Fruit fly (Drosophila melanogaster): Measurements from ENCODE around the gene Traf6.

Gene Traf6

dm6 chrX:8114476-8115342 lies 42.5 kb downstream of the Traf6 start:
- TF ChIP-seq Sox15 (GFP tag; optimal IDR thresholded peaks at IDR 0.05) (no peak), CG31627 (GFP tag; optimal IDR thresholded peaks at IDR 0.05) (peak; percentile 31), salr (GFP tag; optimal IDR thresholded peaks at IDR 0.05) (no peak), CG34406 (GFP tag; optimal IDR thresholded peaks at IDR 0.05) (no peak), Sox102F (GFP tag; optimal IDR thresholded peaks at IDR 0.05) (peak; percentile 7), Hr38 (GFP tag; optimal IDR thresholded peaks at IDR 0.05) (no peak), CG6276 (GFP tag; optimal IDR thresholded peaks at IDR 0.05) (no peak), CG3919 (GFP tag; optimal IDR thresholded peaks at IDR 0.05) (peak; percentile 18), eg (GFP tag; IDR thresholded peaks at IDR 0.05) (peak; percentile 56), CG6163 (GFP tag; IDR thresholded peaks at IDR 0.05) (peak; percentile 28; the same call in 1 of the 3 replicates), Gug (GFP tag; IDR thresholded peaks at IDR 0.05) (no peak), svp (GFP tag) (no peak), CG6792 (GFP tag; optimal IDR thresholded peaks at IDR 0.05) (no peak), fkh (GFP tag; optimal IDR thresholded peaks at IDR 0.05) (peak; percentile 37), fd85E (GFP tag; optimal IDR thresholded peaks at IDR 0.05) (no peak), Eip78C (GFP tag) (no peak), CG7368 (GFP tag; optimal IDR thresholded peaks at IDR 0.05) (no peak), CG8119 (GFP tag; IDR thresholded peaks at IDR 0.05) (no peak), Sox14 (GFP tag; optimal IDR thresholded peaks at IDR 0.05) (no peak), CG6854 (GFP tag; optimal IDR thresholded peaks at IDR 0.05) (no peak), CG16779 (tag; optimal IDR thresholded peaks at IDR 0.05) (no peak), Eip93F (GFP tag; optimal IDR thresholded peaks at IDR 0.05) (no peak), Hr4 (GFP tag; optimal IDR thresholded peaks at IDR 0.05) (no peak), CG11294 (GFP tag; IDR thresholded peaks at IDR 0.05) (no peak), spab (GFP tag; optimal IDR thresholded peaks at IDR 0.05) (no peak), Met (GFP tag; optimal IDR thresholded peaks at IDR 0.05) (peak; percentile 64), CG8632 (GFP tag; optimal IDR thresholded peaks at IDR 0.05) (no peak), Ets96B (tag; optimal IDR thresholded peaks at IDR 0.05) (peak; percentile 6), CG3032 (tag; optimal IDR thresholded peaks at IDR 0.05) (no peak), CG6808 (GFP tag; optimal IDR thresholded peaks at IDR 0.05) (no peak), Smox (GFP tag; optimal IDR thresholded peaks at IDR 0.05) (no peak), pdm3 (GFP tag; optimal IDR thresholded peaks at IDR 0.05) (peak; percentile 8), net (GFP tag; optimal IDR thresholded peaks at IDR 0.05) (no peak), CG10631 (GFP tag; optimal IDR thresholded peaks at IDR 0.05) (no peak), vri (GFP tag; optimal IDR thresholded peaks at IDR 0.05) (no peak), Hr39 (GFP tag; optimal IDR thresholded peaks at IDR 0.05) (peak; percentile 40), dsx (GFP tag; optimal IDR thresholded peaks at IDR 0.05; ENCODE audit: poor library complexity, severe bottlenecking) (no peak), dac (GFP tag; optimal IDR thresholded peaks at IDR 0.05) (no peak), CG32006 (GFP tag; optimal IDR thresholded peaks at IDR 0.05) (peak; percentile 23), topi (GFP tag; optimal IDR thresholded peaks at IDR 0.05) (no peak), Lpt (GFP tag; optimal IDR thresholded peaks at IDR 0.05) (no peak), CG4318 (GFP tag; optimal IDR thresholded peaks at IDR 0.05) (no peak), achi (GFP tag; optimal IDR thresholded peaks at IDR 0.05) (peak; percentile 33), CG9139 (GFP tag; optimal IDR thresholded peaks at IDR 0.05) (no peak), fd59A (GFP tag; optimal IDR thresholded peaks at IDR 0.05) (no peak), Eip75B (GFP tag; optimal IDR thresholded peaks at IDR 0.05) (no peak), ss (GFP tag; optimal IDR thresholded peaks at IDR 0.05) (no peak), CG11902 (GFP tag; optimal IDR thresholded peaks at IDR 0.05) (no peak), CG1621 (tag; optimal IDR thresholded peaks at IDR 0.05) (no peak), lz (GFP tag; optimal IDR thresholded peaks at IDR 0.05) (peak; percentile 23), CG11762 (GFP tag; optimal IDR thresholded peaks at IDR 0.05; ENCODE audit: insufficient read depth) (no peak)
